Worm (Caenorhabditis elegans): ENCODE data around the gene C03B1.9.

ce11 chrX:6311391-6311790 lies 35.5 kb downstream of the C03B1.9 start, which contains the start of gene npr-38:
- no peak for TF ChIP-seq flh-1 (GFP tag; optimal IDR thresholded peaks at IDR 0.05)
- no peak for TF ChIP-seq nhr-237 (tag; optimal IDR thresholded peaks at IDR 0.05)
- TF ChIP-seq blmp-1 (tag; optimal IDR thresholded peaks at IDR 0.05) = no peak
- no peak for TF ChIP-seq ceh-39 (tag; optimal IDR thresholded peaks at IDR 0.05)
- no peak for TF ChIP-seq lin-13 (tag; optimal IDR thresholded peaks at IDR 0.05)
- no peak for TF ChIP-seq nhr-28 (tag; optimal IDR thresholded peaks at IDR 0.05)
- no peak for TF ChIP-seq nhr-76 (tag; optimal IDR thresholded peaks at IDR 0.05)
- no peak for TF ChIP-seq nhr-12 (tag; optimal IDR thresholded peaks at IDR 0.05)
- no peak for TF ChIP-seq mab-5 (tag; optimal IDR thresholded peaks at IDR 0.05)
- TF ChIP-seq snpc-4 (tag; optimal IDR thresholded peaks at IDR 0.05) = no peak
- TF ChIP-seq unc-120 (tag; optimal IDR thresholded peaks at IDR 0.05; ENCODE audit: poor library complexity, severe bottlenecking) = no peak

All from whole organism, mixed stage, embryonic.